Worm (Caenorhabditis elegans) whole organism, mixed stage, embryonic: ENCODE results near the gene gst-4.
A peak's percentile ranks its signal among the peaks of the same experiment; 100 is the strongest.

Experiments used
- ceh-83 ChIP-seq: fragments of 200-800 bp; sonication (Bioruptor generic); optimal IDR thresholded peaks from 2 replicates; lab custom pipeline; 2018; ENCODE audit warnings: mild to moderate bottlenecking, missing genetic modification characterization, missing compliant biosample characterization
- elt-1 ChIP-seq: sonication (generic microtip); optimal IDR thresholded peaks from 2 replicates; lab custom pipeline; 2017; ENCODE audit warnings: missing genetic modification characterization, mild to moderate bottlenecking, missing compliant biosample characterization, antibody characterized with exemption, moderate library complexity, borderline replicate concordance; ENCODE audit not compliant: insufficient read depth
- elt-3 ChIP-seq: fragments of 150-350 bp; optimal IDR thresholded peaks from 2 replicates; lab custom pipeline; 2014; ENCODE audit warnings: missing biosample characterization, missing genetic modification characterization
- lin-13 ChIP-seq: fragments of 150-350 bp; optimal IDR thresholded peaks from 2 replicates; lab custom pipeline; 2014; ENCODE audit warnings: missing biosample characterization, missing genetic modification characterization
- lsy-2 ChIP-seq: fragments of 150-350 bp; optimal IDR thresholded peaks from 2 replicates; lab custom pipeline; 2014; ENCODE audit warnings: missing biosample characterization, missing genetic modification characterization
- mls-2 ChIP-seq: sonication (generic microtip); optimal IDR thresholded peaks from 2 replicates; lab custom pipeline; 2016; ENCODE audit warnings: mild to moderate bottlenecking, missing genetic modification characterization, moderate library complexity, missing compliant biosample characterization
- nhr-76 ChIP-seq: sonication (generic microtip); optimal IDR thresholded peaks from 2 replicates; lab custom pipeline; 2017; ENCODE audit warnings: missing biosample characterization, missing genetic modification characterization
- sem-2 ChIP-seq: fragments of 200-800 bp; sonication (Bioruptor generic); optimal IDR thresholded peaks from 2 replicates; lab custom pipeline; 2018; ENCODE audit warnings: mild to moderate bottlenecking, missing genetic modification characterization, missing compliant biosample characterization
- unc-62 ChIP-seq: fragments of 150-350 bp; optimal IDR thresholded peaks from 2 replicates; lab custom pipeline; 2014; ENCODE audit warnings: missing biosample characterization, missing genetic modification reagents, missing genetic modification characterization
- ztf-11 ChIP-seq: fragments of 150-350 bp; optimal IDR thresholded peaks from 2 replicates; lab custom pipeline; 2014; ENCODE audit warnings: missing biosample characterization, missing genetic modification characterization

DNA sequence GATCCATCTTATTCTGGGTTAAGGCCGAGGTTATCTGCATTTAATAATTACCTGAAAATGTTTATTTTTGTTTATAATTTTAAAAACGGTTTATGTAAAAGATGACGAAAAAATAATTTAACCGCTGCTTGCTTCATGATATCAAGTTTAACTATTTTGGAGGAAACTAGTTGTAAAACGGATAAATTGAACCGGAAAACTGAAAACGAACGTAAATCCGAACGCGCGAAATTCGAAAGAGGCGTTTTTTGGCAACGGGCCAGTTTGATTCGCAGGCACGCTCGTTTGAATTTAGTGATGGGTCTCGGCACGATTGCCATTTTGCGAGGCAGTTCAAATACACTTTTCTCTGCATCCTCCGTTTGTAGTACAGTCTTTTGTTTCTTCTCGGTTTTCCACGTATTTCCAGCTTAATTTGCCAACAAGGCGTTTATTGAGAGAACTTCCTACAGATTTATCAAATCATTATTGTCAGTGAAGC is 13.1 kb upstream of the gst-4 start, which contains the start of the genes gtbp-1 and K08F4.3:
- TF ChIP-seq lsy-2 (tag; lab: Kevin White, UChicago) (peak; percentile 73), ztf-11 (no peak), ceh-83 (GFP tag; lab: Kevin White, UChicago) (no peak), mls-2 (tag; lab: Kevin White, UChicago) (no peak), sem-2 (GFP tag; lab: Kevin White, UChicago) (no peak), elt-3 (no peak), elt-1 (tag; lab: Kevin White, UChicago) (no peak), nhr-76 (tag; lab: Kevin White, UChicago) (no peak), lin-13 (tag; lab: Kevin White, UChicago) (peak; percentile 57), unc-62 (GFP tag; lab: Kevin White, UChicago) (no peak)
